Fruit fly (Drosophila melanogaster): ENCODE results near the gene CG32413.

- TF ChIP-seq br (GFP tag; optimal IDR thresholded peaks at IDR 0.05): no peak
- no peak for TF ChIP-seq CG32264 (GFP tag; optimal IDR thresholded peaks at IDR 0.05)
- no peak for TF ChIP-seq Hnf4 (GFP tag; optimal IDR thresholded peaks at IDR 0.05)
- TF ChIP-seq Dif (GFP tag; optimal IDR thresholded peaks at IDR 0.05; ENCODE audit: partially characterized antibody): no peak
- TF ChIP-seq Hr78 (GFP tag; optimal IDR thresholded peaks at IDR 0.05): no peak
- TF ChIP-seq Dfd (GFP tag; optimal IDR thresholded peaks at IDR 0.05): no peak
- no peak for TF ChIP-seq psq (GFP tag; optimal IDR thresholded peaks at IDR 0.05)
- TF ChIP-seq HLH106 (tag; optimal IDR thresholded peaks at IDR 0.05): no peak
These were observed 2.7 kb upstream of the CG32413 start, which contains the start of gene CG10486 for dm6 chr3L:5906599-5906998.

All from whole organism, wandering third instar larva.